Fruit fly (Drosophila melanogaster) whole organism, embryonic: ENCODE results near the gene rno.
A peak's percentile ranks its signal among the peaks of the same experiment; 100 is the strongest.

Source experiments
- Asciz ChIP-seq: fragments of 200-800 bp; sonication (Bioruptor generic); optimal IDR thresholded peaks from 2 replicates; lab custom pipeline; 2017; ENCODE audit warnings: missing biosample characterization, mild to moderate bottlenecking, missing genetic modification characterization, missing genetic modification reagents
- CG10147 ChIP-seq: fragments of 200-800 bp; sonication (Bioruptor generic); optimal IDR thresholded peaks from 2 replicates; lab custom pipeline; 2019; ENCODE audit warnings: missing biosample characterization, mild to moderate bottlenecking, missing genetic modification characterization, moderate library complexity
- CG10209 ChIP-seq: fragments of 200-800 bp; sonication (Bioruptor generic); optimal IDR thresholded peaks from 3 replicates; lab custom pipeline; 2017; ENCODE audit warnings: missing biosample characterization, mild to moderate bottlenecking, missing genetic modification characterization, missing genetic modification reagents
- CG10431 ChIP-seq: fragments of 200-800 bp; sonication (Bioruptor generic); optimal IDR thresholded peaks from 3 replicates; lab custom pipeline; 2018; ENCODE audit warnings: missing biosample characterization, mild to moderate bottlenecking, missing genetic modification characterization
- CG10654 ChIP-seq: fragments of 200-800 bp; sonication (Bioruptor generic); optimal IDR thresholded peaks from 2 replicates; lab custom pipeline; 2016; ENCODE audit warnings: missing biosample characterization, missing genetic modification characterization
- CG11085 ChIP-seq: fragments of 200-800 bp; sonication (Bioruptor generic); IDR thresholded peaks from 2 replicates; pipeline ENCODE4 v1.3.6; 2022; ENCODE audit warnings: missing biosample characterization, missing genetic modification characterization
- CG11504 ChIP-seq: fragments of 200-800 bp; sonication (Bioruptor generic); optimal IDR thresholded peaks from 3 replicates; lab custom pipeline; 2019; ENCODE audit warnings: missing biosample characterization, mild to moderate bottlenecking, missing genetic modification characterization, moderate library complexity
- CG12219 ChIP-seq: fragments of 200-800 bp; sonication (Bioruptor generic); optimal IDR thresholded peaks from 3 replicates; lab custom pipeline; 2018; ENCODE audit warnings: missing biosample characterization, mild to moderate bottlenecking, missing genetic modification characterization
- CG13894 ChIP-seq: fragments of 200-800 bp; sonication (Bioruptor generic); optimal IDR thresholded peaks from 3 replicates; lab custom pipeline; 2018; ENCODE audit warnings: missing biosample characterization, mild to moderate bottlenecking, missing genetic modification characterization, moderate library complexity
- CG14860 ChIP-seq: fragments of 200-800 bp; sonication (Bioruptor generic); IDR thresholded peaks from 3 replicates; pipeline ENCODE4 v1.3.6; 2022; ENCODE audit warnings: missing biosample characterization, missing genetic modification characterization; ENCODE audit not compliant: partially characterized antibody
- CG16863 ChIP-seq: fragments of 200-800 bp; sonication (Bioruptor generic); optimal IDR thresholded peaks from 3 replicates; lab custom pipeline; 2016; ENCODE audit warnings: missing biosample characterization, missing genetic modification characterization
- CG17186 ChIP-seq: fragments of 200-800 bp; sonication (Bioruptor generic); optimal IDR thresholded peaks from 3 replicates; lab custom pipeline; 2017; ENCODE audit warnings: missing biosample characterization, missing genetic modification reagents, missing genetic modification characterization
- CG2712 ChIP-seq: fragments of 200-800 bp; optimal IDR thresholded peaks from 3 replicates; lab custom pipeline; 2019; ENCODE audit warnings: missing biosample characterization, mild to moderate bottlenecking, missing genetic modification characterization, moderate library complexity
- CG2875 ChIP-seq: fragments of 200-800 bp; sonication (Bioruptor generic); optimal IDR thresholded peaks from 2 replicates; lab custom pipeline; 2017; ENCODE audit warnings: missing biosample characterization, mild to moderate bottlenecking, missing genetic modification characterization, missing genetic modification reagents
- CG33557 ChIP-seq: fragments of 200-800 bp; sonication (Bioruptor generic); optimal IDR thresholded peaks from 2 replicates; lab custom pipeline; 2019; ENCODE audit warnings: missing biosample characterization, mild to moderate bottlenecking, missing genetic modification characterization, moderate library complexity
- CG3407 ChIP-seq: fragments of 200-800 bp; sonication (Bioruptor generic); optimal IDR thresholded peaks from 2 replicates; lab custom pipeline; 2018; ENCODE audit warnings: missing biosample characterization, mild to moderate bottlenecking, missing genetic modification characterization
- CG3995 ChIP-seq: fragments of 200-800 bp; sonication (Bioruptor generic); optimal IDR thresholded peaks from 3 replicates; lab custom pipeline; 2016; ENCODE audit warnings: missing biosample characterization, missing genetic modification characterization
- CG4617 ChIP-seq: fragments of 200-800 bp; sonication (Bioruptor generic); optimal IDR thresholded peaks from 3 replicates; lab custom pipeline; 2016; ENCODE audit warnings: missing biosample characterization, missing genetic modification characterization, borderline replicate concordance
- CG4730 ChIP-seq: fragments of 200-800 bp; sonication (Bioruptor generic); IDR thresholded peaks from 2 replicates; pipeline ENCODE4 v1.3.6; 2022; ENCODE audit warnings: missing biosample characterization, missing genetic modification characterization
- CG6175 ChIP-seq: fragments of 200-800 bp; sonication (Bioruptor generic); IDR thresholded peaks from 3 replicates; pipeline ENCODE4 v1.3.6; 2022; ENCODE audit warnings: missing biosample characterization, missing genetic modification characterization
- CG7928 ChIP-seq: fragments of 200-800 bp; sonication (Bioruptor generic); optimal IDR thresholded peaks from 2 replicates; lab custom pipeline; 2017; ENCODE audit warnings: missing biosample characterization, mild to moderate bottlenecking, missing genetic modification characterization
- CG8281 ChIP-seq: fragments of 200-800 bp; sonication (Bioruptor generic); optimal IDR thresholded peaks from 2 replicates; lab custom pipeline; 2018; ENCODE audit warnings: missing biosample characterization, mild to moderate bottlenecking, missing genetic modification characterization, moderate library complexity
- CG8290 ChIP-seq, 3 experiments: fragments of 200-800 bp; sonication (Bioruptor generic); optimal IDR thresholded peaks; 2 replicates each; lab custom pipeline; 2016 to 2019; ENCODE audit warnings: missing biosample characterization in 3 of 3, missing genetic modification characterization in 3 of 3, mild to moderate bottlenecking in 2 of 3, moderate library complexity in 1 of 3
- D19A ChIP-seq: fragments of 200-800 bp; optimal IDR thresholded peaks from 3 replicates; lab custom pipeline; 2019; ENCODE audit warnings: missing biosample characterization, mild to moderate bottlenecking, missing genetic modification characterization, moderate library complexity
- Oaz ChIP-seq: fragments of 200-800 bp; sonication (Bioruptor generic); IDR thresholded peaks from 2 replicates; pipeline ENCODE4 v1.3.6; 2022; ENCODE audit warnings: missing biosample characterization, missing genetic modification characterization
- Rx ChIP-seq: fragments of 200-800 bp; sonication (Bioruptor generic); IDR thresholded peaks from 2 replicates; pipeline ENCODE4 v1.3.6; 2022; ENCODE audit warnings: missing biosample characterization, missing genetic modification characterization
- Ssrp ChIP-seq: fragments of 200-800 bp; sonication (Bioruptor generic); optimal IDR thresholded peaks from 2 replicates; lab custom pipeline; 2018; ENCODE audit warnings: missing biosample characterization, mild to moderate bottlenecking, missing genetic modification characterization, moderate library complexity
- ara ChIP-seq: fragments of 200-800 bp; sonication (Bioruptor generic); IDR thresholded peaks from 2 replicates; pipeline ENCODE4 v1.3.6; 2022; ENCODE audit warnings: missing biosample characterization, missing genetic modification characterization
- ash1 ChIP-seq: fragments of 200-800 bp; sonication (Bioruptor generic); optimal IDR thresholded peaks from 2 replicates; lab custom pipeline; 2018; ENCODE audit warnings: missing biosample characterization, mild to moderate bottlenecking, missing genetic modification characterization
- bbx ChIP-seq: fragments of 200-800 bp; sonication (Bioruptor generic); IDR thresholded peaks from 2 replicates; pipeline ENCODE4 v1.3.6; 2022; ENCODE audit warnings: missing biosample characterization, missing genetic modification characterization; ENCODE audit not compliant: partially characterized antibody
- cad ChIP-seq: fragments of >200 bp; optimal IDR thresholded peaks from 2 replicates; lab custom pipeline; 2017; ENCODE audit warnings: missing biosample characterization, missing genetic modification characterization
- caup ChIP-seq: fragments of 200-800 bp; sonication (Bioruptor generic); optimal IDR thresholded peaks from 3 replicates; lab custom pipeline; 2017; ENCODE audit warnings: missing biosample characterization, mild to moderate bottlenecking, missing genetic modification characterization, moderate library complexity; ENCODE audit not compliant: severe bottlenecking
- cg ChIP-seq: fragments of 200-800 bp; sonication (Bioruptor generic); optimal IDR thresholded peaks from 3 replicates; lab custom pipeline; 2019; ENCODE audit warnings: missing biosample characterization, mild to moderate bottlenecking, missing genetic modification characterization, moderate library complexity
- crp ChIP-seq, 2 experiments: fragments of 200-800 bp; sonication (Bioruptor generic); optimal IDR thresholded peaks; 2 replicates in 1 of 2; 3 replicates in 1 of 2; lab custom pipeline; 2017; ENCODE audit warnings: missing biosample characterization in 2 of 2, missing genetic modification characterization in 2 of 2, mild to moderate bottlenecking in 1 of 2, moderate library complexity in 1 of 2
- eve ChIP-seq, 2 experiments: fragments of >200 bp; optimal IDR thresholded peaks; 2 replicates each; lab custom pipeline; 2017; ENCODE audit warnings: missing biosample characterization in 2 of 2, missing genetic modification characterization in 2 of 2
- grn ChIP-seq: fragments of 200-800 bp; sonication (Bioruptor generic); optimal IDR thresholded peaks from 3 replicates; lab custom pipeline; 2017; ENCODE audit warnings: missing biosample characterization, missing genetic modification characterization
- hb ChIP-seq: fragments of 200-800 bp; sonication (Bioruptor generic); IDR thresholded peaks from 3 replicates; pipeline ENCODE4 v1.3.6; 2022; ENCODE audit warnings: missing biosample characterization, missing genetic modification characterization; ENCODE audit not compliant: partially characterized antibody
- hbn ChIP-seq: fragments of 200-800 bp; sonication (Bioruptor generic); IDR thresholded peaks from 2 replicates; pipeline ENCODE4 v1.3.6; 2022; ENCODE audit warnings: missing biosample characterization, missing genetic modification characterization; ENCODE audit not compliant: partially characterized antibody
- lab ChIP-seq: fragments of 200-800 bp; sonication (Bioruptor generic); optimal IDR thresholded peaks from 3 replicates; lab custom pipeline; 2017; ENCODE audit warnings: missing biosample characterization, missing genetic modification characterization, mild to moderate bottlenecking, moderate library complexity, missing genetic modification reagents
- lilli ChIP-seq: fragments of 200-800 bp; sonication (Bioruptor generic); optimal IDR thresholded peaks from 3 replicates; lab custom pipeline; 2016; ENCODE audit warnings: missing biosample characterization, missing genetic modification characterization
- nerfin-1 ChIP-seq: fragments of 200-800 bp; sonication (Bioruptor generic); optimal IDR thresholded peaks from 3 replicates; lab custom pipeline; 2019; ENCODE audit warnings: missing biosample characterization, mild to moderate bottlenecking, missing genetic modification characterization, moderate library complexity
- nmo ChIP-seq: fragments of 200-800 bp; sonication (Bioruptor generic); optimal IDR thresholded peaks from 2 replicates; lab custom pipeline; 2018; ENCODE audit warnings: missing biosample characterization, mild to moderate bottlenecking, missing genetic modification characterization, moderate library complexity
- otp ChIP-seq: fragments of 200-800 bp; sonication (Bioruptor generic); IDR thresholded peaks from 3 replicates; pipeline ENCODE4, ENCODE4 v1.3.6; 2022; ENCODE audit warnings: missing biosample characterization, missing genetic modification characterization
- rib ChIP-seq: fragments of 200-800 bp; sonication (Bioruptor generic); IDR thresholded peaks from 2 replicates; pipeline ENCODE4 v1.3.6; 2022; ENCODE audit warnings: missing biosample characterization, missing genetic modification characterization
- scrt ChIP-seq: fragments of 200-800 bp; sonication (Bioruptor generic); optimal IDR thresholded peaks from 2 replicates; lab custom pipeline; 2018; ENCODE audit warnings: missing biosample characterization, mild to moderate bottlenecking, missing genetic modification characterization, moderate library complexity
- sens-2 ChIP-seq: fragments of 200-800 bp; sonication (Bioruptor generic); IDR thresholded peaks from 2 replicates; pipeline ENCODE4 v1.3.6; 2022; ENCODE audit warnings: missing biosample characterization, missing genetic modification characterization
- ssp ChIP-seq: fragments of 200-800 bp; sonication (Bioruptor generic); IDR thresholded peaks from 2 replicates; pipeline ENCODE4 v1.3.6; 2022; ENCODE audit warnings: missing biosample characterization, missing genetic modification characterization
- zen2 ChIP-seq: fragments of 200-800 bp; sonication (Bioruptor generic); IDR thresholded peaks from 3 replicates; pipeline ENCODE4 v1.3.6; 2022; ENCODE audit warnings: missing biosample characterization, missing genetic modification characterization; ENCODE audit not compliant: partially characterized antibody

rno gene

DNA sequence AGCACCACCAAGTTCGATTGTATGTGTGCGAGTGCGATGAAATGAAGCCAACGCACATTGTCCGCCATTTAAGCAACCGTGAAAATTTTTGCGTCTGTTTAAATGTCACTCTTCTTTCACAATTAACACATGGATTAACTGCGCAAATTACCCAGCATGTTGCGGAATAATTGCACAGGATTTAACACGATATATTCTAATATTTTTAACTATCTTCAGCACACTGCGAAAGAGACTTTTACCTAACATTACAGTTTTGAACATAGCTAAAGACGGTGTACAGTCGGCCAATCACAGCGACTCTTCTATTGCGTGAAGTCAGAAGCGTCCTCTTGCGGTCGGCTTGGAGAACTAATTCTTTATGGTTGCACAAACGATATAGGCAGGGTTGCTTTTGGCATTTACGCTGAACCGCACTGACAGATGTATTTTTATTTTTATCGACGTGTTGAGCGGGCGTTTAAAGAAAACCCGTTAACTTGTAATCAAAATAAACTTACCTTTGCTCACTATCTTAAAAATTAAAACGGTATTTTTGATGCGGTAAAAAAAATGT, 47.2 kb upstream of the rno start (continued):
- TF ChIP-seq CG10209 (peak; percentile 39), Asciz (no peak), Ssrp (no peak), nmo (GFP tag; lab: Kevin White, UChicago) (peak; percentile 64), ash1 (GFP tag; lab: Kevin White, UChicago) (no peak), Rx (0 out of 2 replicates have a peak, but pooled peaks have one; percentile 3), CG13894 (tag; lab: Kevin White, UChicago) (no peak), ssp (GFP tag; lab: Robert Waterston, UW) (peak; percentile 61), crp (GFP tag; optimal IDR thresholded peaks at IDR 0.05; lab: Kevin White, UChicago) (peak in 1 of 2 experiments; percentile 42), scrt (no peak), zen2 (GFP tag; lab: Robert Waterston, UW) (peak; percentile 41; the same call in 2 of the 3 replicates), CG4617 (peak; percentile 94), CG33557 (no peak), lilli (peak; percentile 58), CG7928 (GFP tag; lab: Kevin White, UChicago) (peak; percentile 60), CG14860 (GFP tag; lab: Robert Waterston, UW) (peak; percentile 67), CG6175 (no peak), cad (GFP tag; lab: Kevin White, UChicago) (no peak), caup (GFP tag; lab: Kevin White, UChicago) (no peak), CG8290 (GFP tag; optimal IDR thresholded peaks at IDR 0.05; lab: Kevin White, UChicago) (peak; percentile 53), CG8290 (tag; optimal IDR thresholded peaks at IDR 0.05; lab: Kevin White, UChicago) (no peak), Oaz (peak; percentile 10; the same call in 1 of the 2 replicates), bbx (peak; percentile 73), hb (GFP tag; lab: Robert Waterston, UW) (peak; percentile 79), CG3407 (GFP tag; lab: Kevin White, UChicago) (no peak), CG3995 (GFP tag; lab: Kevin White, UChicago) (peak; percentile 20), rib (GFP tag; lab: Robert Waterston, UW) (peak; percentile 52; the same call in 1 of the 2 replicates), CG17186 (GFP tag; lab: Kevin White, UChicago) (peak; percentile 67), eve (GFP tag; optimal IDR thresholded peaks at IDR 0.05; lab: Kevin White, UChicago) (peak in 1 of 2 experiments; percentile 64), CG2712 (tag; lab: Kevin White, UChicago) (peak; percentile 29), D19A (tag; lab: Kevin White, UChicago) (no peak), nerfin-1 (tag; lab: Kevin White, UChicago) (peak; percentile 15), CG10147 (no peak), cg (GFP tag; lab: Kevin White, UChicago) (peak; percentile 85), CG10431 (GFP tag; lab: Kevin White, UChicago) (no peak), CG16863 (peak; percentile 26), CG4730 (no peak), CG10654 (GFP tag; lab: Kevin White, UChicago) (peak; percentile 31), sens-2 (0 out of 2 replicates have a peak, but pooled peaks have one; percentile 16), CG8281 (tag; lab: Kevin White, UChicago) (no peak), CG11085 (GFP tag; lab: Robert Waterston, UW) (peak; percentile 17; the same call in 1 of the 2 replicates), CG2875 (peak; percentile 6), CG12219 (GFP tag; lab: Kevin White, UChicago) (no peak), CG11504 (no peak), ara (GFP tag; lab: Robert Waterston, UW) (no peak), hbn (peak; percentile 26; the same call in 1 of the 2 replicates), otp (GFP tag; lab: Robert Waterston, UW) (no peak), grn (GFP tag; lab: Kevin White, UChicago) (no peak), lab (GFP tag; lab: Kevin White, UChicago) (no peak)
